Worm (Caenorhabditis elegans): ENCODE results near the gene F21D9.2.

DNA sequence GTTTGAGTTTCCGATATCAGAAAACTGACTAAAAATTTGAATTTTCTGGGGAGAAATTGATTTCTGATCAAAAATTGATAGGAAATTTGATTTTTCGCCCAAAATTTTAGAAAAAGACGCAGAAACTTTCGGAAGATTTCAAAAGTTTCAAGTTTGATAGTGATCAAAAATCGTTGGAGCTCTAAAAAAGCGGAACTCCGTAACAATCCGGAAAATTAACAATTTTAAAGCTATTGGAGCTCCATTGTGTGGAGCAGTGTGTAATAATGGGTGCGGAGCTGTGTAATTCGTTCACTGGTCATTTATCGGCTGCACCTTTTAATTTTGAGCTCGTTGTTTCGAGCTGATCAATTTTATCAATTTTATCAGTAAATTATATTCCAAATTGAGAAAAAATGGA, 8.7 kb downstream of the F21D9.2 start, which contains the start of gene F21D9.4:
- TF ChIP-seq ama-1 (optimal IDR thresholded peaks at IDR 0.05) (no peak), ceh-13 (GFP tag; optimal IDR thresholded peaks at IDR 0.05) (no peak), aly-1 (tag; optimal IDR thresholded peaks at IDR 0.05) (no peak), pes-1 (GFP tag; IDR thresholded peaks at IDR 0.05) (no peak), flt-1 (GFP tag; IDR thresholded peaks at IDR 0.05) (no peak), ceh-36 (tag; optimal IDR thresholded peaks at IDR 0.05) (no peak), ets-7 (tag; optimal IDR thresholded peaks at IDR 0.05) (no peak), B0310.2 (tag; optimal IDR thresholded peaks at IDR 0.05) (no peak), sea-1 (GFP tag; conservative IDR thresholded peaks at IDR 0.05) (no peak), tbx-37 (GFP tag; conservative IDR thresholded peaks at IDR 0.05) (no peak)

Measured in whole organism, early embryonic.